Worm (Caenorhabditis elegans) whole organism, L4 larva: ENCODE measurements around the gene W04B5.6.
A peak's percentile ranks its signal among the peaks of the same experiment; 100 is the strongest.
"Not testable (repeated sequence)": the region's sequence is repeated elsewhere in the genome, so short reads cannot be mapped to it uniquely, and the experiment has no call there.

Experiments
- T26A8.4 ChIP-seq: fragments of 200-800 bp; sonication (Bioruptor generic); IDR thresholded peaks from 2 replicates; pipeline ENCODE4 v1.3.6; 2022; ENCODE audit warnings: missing genetic modification characterization, missing compliant biosample characterization
- Y5F2A.4 ChIP-seq: fragments of 200-800 bp; sonication (Bioruptor generic); optimal IDR thresholded peaks from 2 replicates; lab custom pipeline; 2018; ENCODE audit warnings: mild to moderate bottlenecking, missing genetic modification characterization, missing compliant biosample characterization
- aha-1 ChIP-seq: fragments of 150-350 bp; peaks from one replicate; lab custom pipeline; 2014; ENCODE audit warnings: missing biosample characterization, missing genetic modification characterization
- ceh-82 ChIP-seq: sonication (generic microtip); optimal IDR thresholded peaks from 2 replicates; lab custom pipeline; 2017; ENCODE audit warnings: missing biosample characterization, missing genetic modification characterization
- cey-2 ChIP-seq: sonication (generic microtip); optimal IDR thresholded peaks from 3 replicates; lab custom pipeline; 2017; ENCODE audit warnings: missing genetic modification characterization, mild to moderate bottlenecking, missing compliant biosample characterization, antibody characterized with exemption, borderline replicate concordance; ENCODE audit not compliant: insufficient read depth
- ctbp-1 ChIP-seq: fragments of 200-800 bp; sonication (Bioruptor generic); IDR thresholded peaks from 2 replicates; pipeline ENCODE4 v1.3.6; 2022; ENCODE audit warnings: missing genetic modification reagents, missing genetic modification characterization, missing compliant biosample characterization
- daf-8 ChIP-seq: fragments of 200-800 bp; sonication (Bioruptor generic); IDR thresholded peaks from 2 replicates; pipeline ENCODE4 v1.3.6; 2022; ENCODE audit warnings: missing genetic modification characterization, missing compliant biosample characterization
- duxl-1 ChIP-seq: sonication (generic microtip); optimal IDR thresholded peaks from 2 replicates; lab custom pipeline; 2016; ENCODE audit warnings: mild to moderate bottlenecking, missing genetic modification characterization, moderate library complexity, missing compliant biosample characterization; ENCODE audit not compliant: poor library complexity
- egl-43 ChIP-seq: fragments of 200-800 bp; sonication (Bioruptor generic); IDR thresholded peaks from 2 replicates; pipeline ENCODE4 v1.3.6; 2022; ENCODE audit warnings: missing genetic modification reagents, missing genetic modification characterization, missing compliant biosample characterization
- gei-8 ChIP-seq: fragments of 200-800 bp; sonication (Bioruptor generic); optimal IDR thresholded peaks from 2 replicates; lab custom pipeline; 2018; ENCODE audit warnings: mild to moderate bottlenecking, missing genetic modification characterization, missing compliant biosample characterization
- hmg-1.1 ChIP-seq: fragments of 200-800 bp; sonication (Bioruptor generic); IDR thresholded peaks from 2 replicates; pipeline ENCODE4 v1.3.6; 2022; ENCODE audit warnings: missing genetic modification reagents, missing genetic modification characterization, missing compliant biosample characterization
- lir-3 ChIP-seq: sonication (generic microtip); optimal IDR thresholded peaks from 2 replicates; lab custom pipeline; 2016; ENCODE audit warnings: mild to moderate bottlenecking, missing genetic modification characterization, missing compliant biosample characterization
- lsy-2 ChIP-seq, 2 experiments: fragments of 150-350 bp in 1 of 2; sonication (generic microtip) in 1 of 2; optimal IDR thresholded peaks; 2 replicates each; lab custom pipeline; 2014 to 2017; ENCODE audit warnings: missing biosample characterization in 2 of 2, missing genetic modification characterization in 2 of 2
- madf-9 ChIP-seq: fragments of 200-800 bp; sonication (Bioruptor generic); conservative IDR thresholded peaks from 2 replicates; pipeline ENCODE4 v1.3.6; 2022; ENCODE audit warnings: missing genetic modification reagents, missing genetic modification characterization, missing compliant biosample characterization
- mdl-1 ChIP-seq, 2 experiments: fragments of 150-350 bp in 1 of 2; sonication (generic microtip) in 1 of 2; optimal IDR thresholded peaks; 2 replicates each; lab custom pipeline; 2014 to 2017; ENCODE audit warnings: missing biosample characterization in 2 of 2, missing genetic modification characterization in 2 of 2
- mep-1 ChIP-seq: fragments of 150-350 bp; sonication (generic microtip); optimal IDR thresholded peaks from 3 replicates; lab custom pipeline; 2014; ENCODE audit warnings: missing biosample characterization, missing genetic modification characterization
- mes-2 ChIP-seq: sonication (generic microtip); optimal IDR thresholded peaks from 2 replicates; lab custom pipeline; 2016; ENCODE audit warnings: missing genotype, mild to moderate bottlenecking, missing genetic modification characterization, missing compliant biosample characterization; ENCODE audit not compliant: poor library complexity, severe bottlenecking
- mxl-2 ChIP-seq: fragments of 200-800 bp; sonication (Bioruptor generic); conservative IDR thresholded peaks from 2 replicates; pipeline ENCODE4 v1.3.6; 2022; ENCODE audit warnings: missing genetic modification reagents, missing genetic modification characterization, missing compliant biosample characterization
- nhr-102 ChIP-seq: sonication (generic microtip); optimal IDR thresholded peaks from 2 replicates; lab custom pipeline; 2016; ENCODE audit warnings: mild to moderate bottlenecking, missing genetic modification characterization, moderate library complexity, missing compliant biosample characterization
- nhr-237 ChIP-seq: sonication (generic microtip); optimal IDR thresholded peaks from 2 replicates; lab custom pipeline; 2017; ENCODE audit warnings: missing biosample characterization, missing genetic modification characterization
- nhr-25 ChIP-seq: sonication (generic microtip); optimal IDR thresholded peaks from 2 replicates; lab custom pipeline; 2017; ENCODE audit warnings: missing genetic modification characterization, mild to moderate bottlenecking, missing compliant biosample characterization, antibody characterized with exemption, moderate library complexity, borderline replicate concordance; ENCODE audit not compliant: insufficient read depth
- nhr-28 ChIP-seq: fragments of 150-350 bp; optimal IDR thresholded peaks from 2 replicates; lab custom pipeline; 2014; ENCODE audit warnings: missing biosample characterization, missing genetic modification characterization
- pqm-1 ChIP-seq: sonication (generic microtip); optimal IDR thresholded peaks from 2 replicates; lab custom pipeline; 2017; ENCODE audit warnings: missing biosample characterization, missing genetic modification characterization
- set-16 ChIP-seq: fragments of 200-800 bp; sonication (Bioruptor generic); IDR thresholded peaks from 2 replicates; pipeline ENCODE4 v1.3.6; 2022; ENCODE audit warnings: missing genetic modification reagents, missing genetic modification characterization, missing compliant biosample characterization
- unc-62 ChIP-seq, 3 experiments: fragments of 150-350 bp in 1 of 3; sonication (generic microtip); optimal IDR thresholded peaks in 2 of 3; peaks in 1 of 3; 1 replicate in 1 of 3; 2 replicates in 2 of 3; lab custom pipeline; 2014 to 2017; ENCODE audit warnings: missing biosample characterization in 3 of 3, missing genetic modification characterization in 3 of 3, missing genetic modification reagents in 3 of 3, missing genotype in 1 of 3
- zfp-3 ChIP-seq: fragments of 200-800 bp; sonication (Bioruptor generic); conservative IDR thresholded peaks from 2 replicates; pipeline ENCODE4 v1.3.6; 2022; ENCODE audit warnings: missing genetic modification reagents, missing genetic modification characterization, missing compliant biosample characterization
- zip-11 ChIP-seq: fragments of 200-800 bp; sonication (Bioruptor generic); IDR thresholded peaks from 2 replicates; pipeline ENCODE4 v1.3.6; 2022; ENCODE audit warnings: missing genetic modification characterization, missing compliant biosample characterization
- ztf-7 ChIP-seq: fragments of 150-350 bp; optimal IDR thresholded peaks from 2 replicates; lab custom pipeline; 2014; ENCODE audit warnings: missing biosample characterization, missing genetic modification characterization

W04B5.6 gene

ce11 chrIII:2445574-2446259, 10.4 kb upstream of the W04B5.6 start, which contains the start of the genes E02H9.7 and klo-2:
Gene E02H9.7 (minus strand): TSS chrIII:2445674.
Gene klo-2 (plus strand): TSS chrIII:2446209.
- TF ChIP-seq unc-62 (GFP tag; optimal IDR thresholded peaks at IDR 0.05 in 1 of 2; lab: Kevin White, UChicago) (no peak), unc-62 (tag; optimal IDR thresholded peaks at IDR 0.05; lab: Kevin White, UChicago) (no peak), pqm-1 (tag; lab: Kevin White, UChicago) (peak; percentile 15), nhr-28 (tag; lab: Kevin White, UChicago) (peak; percentile 0)

- TF ChIP-seq mxl-2 (GFP tag; lab: Robert Waterston, UW) (no peak), unc-62 (GFP tag; optimal IDR thresholded peaks at IDR 0.05 in 1 of 2; lab: Kevin White, UChicago) (peak in 1 of 2 experiments; percentile 29), unc-62 (tag; optimal IDR thresholded peaks at IDR 0.05; lab: Kevin White, UChicago) (no peak)
These were observed 3.3 kb upstream of the W04B5.6 start, which contains the start of gene E02H9.13 for ce11 chrIII:2438543-2438942. Gene E02H9.13 (minus strand): TSS chrIII:2438741.

ce11 chrIII:2435805-2436204, 532 bp upstream of the W04B5.6 start, which contains the start of gene E02H9.6:
Gene E02H9.6 (plus strand): TSS chrIII:2436105.
- TF ChIP-seq zfp-3 (GFP tag; lab: Robert Waterston, UW); Y5F2A.4 (GFP tag; lab: Kevin White, UChicago); cey-2 (tag; lab: Kevin White, UChicago): not testable (repeated sequence)

- no peak for TF ChIP-seq zip-11 (GFP tag; lab: Robert Waterston, UW)
- peak; percentile 9 for TF ChIP-seq nhr-28 (tag; lab: Kevin White, UChicago)
- peak; percentile 14 for TF ChIP-seq duxl-1 (tag; lab: Kevin White, UChicago)
These were observed 2.3 kb downstream of the W04B5.6 start for ce11 chrIII:2432925-2433324.

ce11 chrIII:2426122-2426521, 9.2 kb downstream of the W04B5.6 start, which contains the start of gene W04B5.8:
Gene W04B5.8 (plus strand): TSS chrIII:2426316.
- TF ChIP-seq hmg-1.1 (GFP tag; lab: Robert Waterston, UW) = peak; percentile 35; the same call in 1 of the 2 replicates
- TF ChIP-seq aha-1 = peak; percentile 80
- no peak for TF ChIP-seq gei-8 (GFP tag; lab: Kevin White, UChicago)
- peak in 1 of 2 experiments; percentile 4 for TF ChIP-seq lsy-2 (tag; optimal IDR thresholded peaks at IDR 0.05; lab: Kevin White, UChicago)
- no peak for TF ChIP-seq ceh-82 (tag; lab: Kevin White, UChicago)
- TF ChIP-seq nhr-25 (tag; lab: Kevin White, UChicago) = no peak
- peak; percentile 19 for TF ChIP-seq mes-2 (tag; lab: Kevin White, UChicago)
- TF ChIP-seq, all 104 proteins: peak for 4

ce11 chrIII:2424783-2425329, 10.4 kb downstream of the W04B5.6 start:
- TF ChIP-seq nhr-102 (no peak), egl-43 (no peak), lsy-2 (tag; optimal IDR thresholded peaks at IDR 0.05; lab: Kevin White, UChicago) (no peak), ceh-82 (tag; lab: Kevin White, UChicago) (no peak), Y5F2A.4 (GFP tag; lab: Kevin White, UChicago) (no peak), nhr-237 (no peak), ctbp-1 (GFP tag; lab: Robert Waterston, UW) (no peak), T26A8.4 (GFP tag; lab: Robert Waterston, UW) (no peak), madf-9 (GFP tag; lab: Robert Waterston, UW) (no peak), aha-1 (peak; percentile 90), mdl-1 (tag; optimal IDR thresholded peaks at IDR 0.05; lab: Kevin White, UChicago) (no peak), daf-8 (0 out of 2 replicates have a peak, but pooled peaks have one; percentile 12), ztf-7 (tag; lab: Kevin White, UChicago) (no peak), lir-3 (no peak), set-16 (GFP tag; lab: Robert Waterston, UW) (peak; percentile 97), mep-1 (tag; lab: Kevin White, UChicago) (no peak), pqm-1 (tag; lab: Kevin White, UChicago) (no peak)
